Fruit fly (Drosophila melanogaster) whole organism, embryonic: ENCODE results near the gene spo.
A peak's percentile ranks its signal among the peaks of the same experiment; 100 is the strongest.

Experiments used
- Aef1 ChIP-seq: fragments of 200-800 bp; sonication (Bioruptor generic); IDR thresholded peaks from 3 replicates; pipeline ENCODE4 v1.3.6; 2022; ENCODE audit warnings: missing biosample characterization, missing genetic modification characterization
- Bgb ChIP-seq: fragments of 200-800 bp; sonication (Bioruptor generic); IDR thresholded peaks from 2 replicates; pipeline ENCODE4 v1.3.6; 2022; ENCODE audit warnings: missing biosample characterization, missing genetic modification characterization; ENCODE audit not compliant: partially characterized antibody
- Bteb2 ChIP-seq: fragments of 200-800 bp; sonication (Bioruptor generic); optimal IDR thresholded peaks from 2 replicates; lab custom pipeline; 2016; ENCODE audit warnings: missing biosample characterization, missing genetic modification characterization
- CG1024 ChIP-seq: fragments of 200-800 bp; sonication (Bioruptor generic); IDR thresholded peaks from 2 replicates; pipeline ENCODE4 v1.3.6; 2022; ENCODE audit warnings: missing biosample characterization, missing genetic modification characterization
- CG11695 ChIP-seq: fragments of 200-800 bp; sonication (Bioruptor generic); IDR thresholded peaks from 3 replicates; pipeline ENCODE4 v1.3.6; 2022; ENCODE audit warnings: missing biosample characterization, missing genetic modification characterization
- CG15514 ChIP-seq: fragments of 200-800 bp; sonication (Bioruptor generic); optimal IDR thresholded peaks from 3 replicates; lab custom pipeline; 2017; ENCODE audit warnings: missing biosample characterization, missing genetic modification characterization, mild to moderate bottlenecking, moderate library complexity, missing genetic modification reagents
- CG1647 ChIP-seq: fragments of 200-800 bp; sonication (Bioruptor generic); optimal IDR thresholded peaks from 3 replicates; lab custom pipeline; 2016; ENCODE audit warnings: missing biosample characterization, missing genetic modification characterization
- CG17612 ChIP-seq: fragments of 200-800 bp; sonication (Bioruptor generic); IDR thresholded peaks from 2 replicates; pipeline ENCODE4 v1.3.6; 2022; ENCODE audit warnings: missing biosample characterization, missing genetic modification characterization
- CG18764 ChIP-seq: fragments of 200-800 bp; sonication (Bioruptor generic); optimal IDR thresholded peaks from 3 replicates; lab custom pipeline; 2016; ENCODE audit warnings: missing biosample characterization, missing genetic modification characterization
- CG2199 ChIP-seq: fragments of 200-800 bp; sonication (Bioruptor generic); IDR thresholded peaks from 3 replicates; pipeline ENCODE4 v1.3.6; 2022; ENCODE audit warnings: missing biosample characterization, missing genetic modification characterization
- CG2875 ChIP-seq: fragments of 200-800 bp; sonication (Bioruptor generic); optimal IDR thresholded peaks from 2 replicates; lab custom pipeline; 2017; ENCODE audit warnings: missing biosample characterization, mild to moderate bottlenecking, missing genetic modification characterization, missing genetic modification reagents
- CG31224 ChIP-seq: fragments of 200-800 bp; sonication (Bioruptor generic); IDR thresholded peaks from 2 replicates; pipeline ENCODE4 v1.3.6; 2022; ENCODE audit warnings: missing biosample characterization, missing genetic modification characterization
- CG3281 ChIP-seq: fragments of 200-800 bp; sonication (Bioruptor generic); optimal IDR thresholded peaks from 3 replicates; lab custom pipeline; 2017; ENCODE audit warnings: missing biosample characterization, mild to moderate bottlenecking, missing genetic modification characterization
- CG33213 ChIP-seq: fragments of 200-800 bp; sonication (Bioruptor generic); optimal IDR thresholded peaks from 3 replicates; lab custom pipeline; 2016; ENCODE audit warnings: missing biosample characterization, missing genetic modification characterization
- CG3407 ChIP-seq: fragments of 200-800 bp; sonication (Bioruptor generic); optimal IDR thresholded peaks from 2 replicates; lab custom pipeline; 2018; ENCODE audit warnings: missing biosample characterization, mild to moderate bottlenecking, missing genetic modification characterization
- CG4730 ChIP-seq: fragments of 200-800 bp; sonication (Bioruptor generic); IDR thresholded peaks from 2 replicates; pipeline ENCODE4 v1.3.6; 2022; ENCODE audit warnings: missing biosample characterization, missing genetic modification characterization
- CG4854 ChIP-seq: fragments of 200-800 bp; sonication (Bioruptor generic); optimal IDR thresholded peaks from 2 replicates; lab custom pipeline; 2016; ENCODE audit warnings: missing biosample characterization, missing genetic modification characterization, inconsistent platforms
- CG5245 ChIP-seq: fragments of 200-800 bp; sonication (Bioruptor generic); optimal IDR thresholded peaks from 3 replicates; lab custom pipeline; 2016; ENCODE audit warnings: missing biosample characterization, missing genetic modification characterization
- CG6272 ChIP-seq: fragments of 200-800 bp; sonication (Bioruptor generic); IDR thresholded peaks from 2 replicates; pipeline ENCODE4 v1.3.6; 2022; ENCODE audit warnings: missing biosample characterization, missing genetic modification characterization
- CG7372 ChIP-seq: fragments of 200-800 bp; sonication (Bioruptor generic); IDR thresholded peaks from 2 replicates; pipeline ENCODE4 v1.3.6; 2022; ENCODE audit warnings: missing biosample characterization, missing genetic modification characterization
- CG7556 ChIP-seq: fragments of 200-800 bp; sonication (Bioruptor generic); optimal IDR thresholded peaks from 2 replicates; lab custom pipeline; 2017; ENCODE audit warnings: missing biosample characterization, mild to moderate bottlenecking, missing genetic modification characterization
- CG8359 ChIP-seq: fragments of 200-800 bp; sonication (Bioruptor generic); optimal IDR thresholded peaks from 2 replicates; lab custom pipeline; 2017; ENCODE audit warnings: missing biosample characterization, mild to moderate bottlenecking, missing genetic modification characterization, borderline replicate concordance
- CG9609 ChIP-seq: fragments of 200-800 bp; sonication (Bioruptor generic); optimal IDR thresholded peaks from 3 replicates; lab custom pipeline; 2016; ENCODE audit warnings: missing biosample characterization, missing genetic modification characterization
- CG9797 ChIP-seq: fragments of 200-800 bp; sonication (Bioruptor generic); optimal IDR thresholded peaks from 3 replicates; lab custom pipeline; 2018; ENCODE audit warnings: missing biosample characterization, mild to moderate bottlenecking, missing genetic modification characterization
- CG9876 ChIP-seq: fragments of 200-800 bp; sonication (Bioruptor generic); optimal IDR thresholded peaks from 2 replicates; lab custom pipeline; 2016; ENCODE audit warnings: missing biosample characterization, missing genetic modification characterization
- CHES-1-like ChIP-seq: fragments of 200-800 bp; sonication (Bioruptor generic); optimal IDR thresholded peaks from 2 replicates; lab custom pipeline; 2016; ENCODE audit warnings: missing biosample characterization, missing genetic modification characterization
- Eip74EF ChIP-seq, 2 experiments: fragments of 200-800 bp in 1 of 2; fragments of >200 bp in 1 of 2; sonication (Bioruptor generic) in 1 of 2; optimal IDR thresholded peaks; 2 replicates each; lab custom pipeline; 2017 to 2019; ENCODE audit warnings: missing biosample characterization in 2 of 2, missing genetic modification characterization in 2 of 2, mild to moderate bottlenecking in 1 of 2, moderate library complexity in 1 of 2
- HLH4C ChIP-seq: fragments of 200-800 bp; sonication (Bioruptor generic); IDR thresholded peaks from 3 replicates; pipeline ENCODE4 v1.3.6; 2022; ENCODE audit warnings: missing biosample characterization, missing genetic modification characterization; ENCODE audit not compliant: partially characterized antibody
- Kr ChIP-seq: fragments of 200-800 bp; sonication (Bioruptor generic); optimal IDR thresholded peaks from 2 replicates; lab custom pipeline; 2017; ENCODE audit warnings: missing biosample characterization, mild to moderate bottlenecking, missing genetic modification characterization
- MBD-R2 ChIP-seq: fragments of 200-800 bp; sonication (Bioruptor generic); IDR thresholded peaks from 2 replicates; pipeline ENCODE4 v1.3.6; 2022; ENCODE audit warnings: missing biosample characterization, missing genetic modification characterization
- Meics ChIP-seq: fragments of 200-800 bp; sonication (Bioruptor generic); optimal IDR thresholded peaks from 2 replicates; lab custom pipeline; 2017; ENCODE audit warnings: missing biosample characterization, mild to moderate bottlenecking, missing genetic modification characterization
- Myb ChIP-seq: fragments of 200-800 bp; sonication (Bioruptor generic); optimal IDR thresholded peaks from 2 replicates; lab custom pipeline; 2016; ENCODE audit warnings: missing biosample characterization, missing genetic modification characterization
- Ssrp ChIP-seq: fragments of 200-800 bp; sonication (Bioruptor generic); optimal IDR thresholded peaks from 2 replicates; lab custom pipeline; 2018; ENCODE audit warnings: missing biosample characterization, mild to moderate bottlenecking, missing genetic modification characterization, moderate library complexity
- Xrp1 ChIP-seq: fragments of 200-800 bp; sonication (Bioruptor generic); IDR thresholded peaks from 2 replicates; pipeline ENCODE4 v1.3.6; 2022; ENCODE audit warnings: missing biosample characterization, missing genetic modification characterization
- cad ChIP-seq: fragments of >200 bp; optimal IDR thresholded peaks from 2 replicates; lab custom pipeline; 2017; ENCODE audit warnings: missing biosample characterization, missing genetic modification characterization
- cato ChIP-seq: fragments of 200-800 bp; sonication (Bioruptor generic); optimal IDR thresholded peaks from 2 replicates; lab custom pipeline; 2016; ENCODE audit warnings: missing biosample characterization, missing genetic modification characterization, borderline replicate concordance
- chif ChIP-seq, 2 experiments: fragments of 200-800 bp; sonication (Bioruptor generic); optimal IDR thresholded peaks; 3 replicates each; lab custom pipeline; 2016; ENCODE audit warnings: missing biosample characterization in 2 of 2, missing genetic modification characterization in 2 of 2
- crol ChIP-seq: fragments of 200-800 bp; sonication (Bioruptor generic); IDR thresholded peaks from 2 replicates; pipeline ENCODE4 v1.3.6; 2022; ENCODE audit warnings: missing biosample characterization, missing genetic modification characterization
- da ChIP-seq: fragments of 200-800 bp; sonication (Bioruptor generic); optimal IDR thresholded peaks from 2 replicates; lab custom pipeline; 2016; ENCODE audit warnings: missing biosample characterization, missing genetic modification characterization
- dimm ChIP-seq: fragments of 200-800 bp; sonication (Bioruptor generic); IDR thresholded peaks from 2 replicates; pipeline ENCODE4 v1.3.6; 2022; ENCODE audit warnings: missing biosample characterization, missing genetic modification characterization
- fru ChIP-seq: fragments of >200 bp; optimal IDR thresholded peaks from 2 replicates; lab custom pipeline; 2017
- gro ChIP-seq: fragments of 200-800 bp; sonication (Bioruptor generic); optimal IDR thresholded peaks from 2 replicates; lab custom pipeline; 2016; ENCODE audit warnings: missing biosample characterization, missing genetic modification characterization
- gsb ChIP-seq: fragments of 200-800 bp; sonication (Bioruptor generic); IDR thresholded peaks from 2 replicates; pipeline ENCODE4 v1.3.6; 2022; ENCODE audit warnings: missing biosample characterization, missing genetic modification characterization
- h ChIP-seq: fragments of >200 bp; optimal IDR thresholded peaks from 2 replicates; lab custom pipeline; 2017
- hbn ChIP-seq: fragments of 200-800 bp; sonication (Bioruptor generic); IDR thresholded peaks from 2 replicates; pipeline ENCODE4 v1.3.6; 2022; ENCODE audit warnings: missing biosample characterization, missing genetic modification characterization; ENCODE audit not compliant: partially characterized antibody
- maf-S ChIP-seq: fragments of 200-800 bp; sonication (Bioruptor generic); optimal IDR thresholded peaks from 2 replicates; lab custom pipeline; 2016; ENCODE audit warnings: missing biosample characterization, missing genetic modification characterization
- rib ChIP-seq: fragments of 200-800 bp; sonication (Bioruptor generic); IDR thresholded peaks from 2 replicates; pipeline ENCODE4 v1.3.6; 2022; ENCODE audit warnings: missing biosample characterization, missing genetic modification characterization
- slbo ChIP-seq: fragments of 200-800 bp; sonication (Bioruptor generic); IDR thresholded peaks from 2 replicates; pipeline ENCODE4 v1.3.6; 2022; ENCODE audit warnings: missing biosample characterization, missing genetic modification characterization
- trem ChIP-seq: fragments of 200-800 bp; optimal IDR thresholded peaks from 3 replicates; lab custom pipeline; 2019; ENCODE audit warnings: missing biosample characterization, mild to moderate bottlenecking, missing genetic modification characterization, moderate library complexity
- twi ChIP-seq: fragments of 200-800 bp; optimal IDR thresholded peaks from 2 replicates; lab custom pipeline; 2019; ENCODE audit warnings: missing biosample characterization, mild to moderate bottlenecking, missing genetic modification characterization, moderate library complexity
- wdn ChIP-seq: fragments of 200-800 bp; sonication (Bioruptor generic); IDR thresholded peaks from 2 replicates; pipeline ENCODE4 v1.3.6; 2022; ENCODE audit warnings: missing biosample characterization, missing genetic modification characterization
- wek ChIP-seq: fragments of 200-800 bp; sonication (Bioruptor generic); optimal IDR thresholded peaks from 3 replicates; lab custom pipeline; 2018; ENCODE audit warnings: missing biosample characterization, mild to moderate bottlenecking, missing genetic modification characterization, moderate library complexity

spo gene

dm6 chr3L:5611732-5612250 lies 19.4 kb upstream of the spo start (continued):
- no peak for TF ChIP-seq MBD-R2 (GFP tag; lab: Robert Waterston, UW)
- TF ChIP-seq CG17612, result no peak
- peak; percentile 91 for TF ChIP-seq Xrp1 (GFP tag; lab: Robert Waterston, UW)
- peak; percentile 69 for TF ChIP-seq Bteb2 (GFP tag; lab: Kevin White, UChicago)
- TF ChIP-seq Myb (GFP tag; lab: Kevin White, UChicago), result no peak
- TF ChIP-seq wdn, result no peak
- TF ChIP-seq Meics (GFP tag; lab: Kevin White, UChicago), result peak; percentile 60
- TF ChIP-seq da (GFP tag; lab: Kevin White, UChicago), result no peak
- TF ChIP-seq CG1024 (GFP tag; lab: Robert Waterston, UW), result peak; percentile 60
- TF ChIP-seq CG7556, result peak; percentile 83
- TF ChIP-seq CG33213 (GFP tag; lab: Kevin White, UChicago), result no peak
- TF ChIP-seq hbn (GFP tag; lab: Robert Waterston, UW), result no peak
- peak; percentile 83 for TF ChIP-seq CG2875 (GFP tag; lab: Kevin White, UChicago)
- no peak for TF ChIP-seq fru (lab: Kevin White, UChicago)
- TF ChIP-seq trem (tag; lab: Kevin White, UChicago), result peak; percentile 88
- 0 out of 3 replicates have a peak, but pooled peaks have one; percentile 48 for TF ChIP-seq Aef1 (GFP tag; lab: Robert Waterston, UW)
- no peak; the same call in none of the 2 replicates for TF ChIP-seq CG31224
- no peak for TF ChIP-seq crol
- peak; percentile 9 for TF ChIP-seq CG15514 (GFP tag; lab: Kevin White, UChicago)
- no peak for TF ChIP-seq CG2199
- no peak for TF ChIP-seq CG1647 (GFP tag; lab: Kevin White, UChicago)
- TF ChIP-seq CG4854, result peak; percentile 49
- no peak for TF ChIP-seq CG9876
- TF ChIP-seq gro, result no peak
- TF ChIP-seq cato, result peak; percentile 38
- TF ChIP-seq CG9609 (GFP tag; lab: Kevin White, UChicago), result no peak
- peak; percentile 83 for TF ChIP-seq twi (tag; lab: Kevin White, UChicago)
- TF ChIP-seq dimm, result peak; percentile 33; the same call in 1 of the 2 replicates
- TF ChIP-seq Bgb (GFP tag; lab: Robert Waterston, UW), result no peak
- TF ChIP-seq CG11695 (GFP tag; lab: Robert Waterston, UW), result peak; percentile 63
- TF ChIP-seq wek, result peak; percentile 56
- no peak for TF ChIP-seq HLH4C (GFP tag; lab: Robert Waterston, UW)
- peak; percentile 37 for TF ChIP-seq CG6272 (GFP tag; lab: Robert Waterston, UW)
- TF ChIP-seq CG7372, result 0 out of 2 replicates have a peak, but pooled peaks have one; percentile 36
- TF ChIP-seq CHES-1-like (GFP tag; lab: Kevin White, UChicago), result no peak
- no peak for TF ChIP-seq Kr (GFP tag; lab: Kevin White, UChicago)
- TF ChIP-seq CG9797 (GFP tag; lab: Kevin White, UChicago), result peak; percentile 4
- peak; percentile 33 to 73 for TF ChIP-seq chif (GFP tag; optimal IDR thresholded peaks at IDR 0.05; lab: Kevin White, UChicago)
- no peak for TF ChIP-seq cad (GFP tag; lab: Kevin White, UChicago)
- TF ChIP-seq gsb (GFP tag; lab: Robert Waterston, UW), result no peak; the same call in 1 of the 2 replicates
- TF ChIP-seq Eip74EF (GFP tag; optimal IDR thresholded peaks at IDR 0.05; lab: Kevin White, UChicago), result peak in 1 of 2 experiments; percentile 89
- TF ChIP-seq rib, result no peak
- TF ChIP-seq CG3407 (GFP tag; lab: Kevin White, UChicago), result peak; percentile 81
- TF ChIP-seq CG18764 (GFP tag; lab: Kevin White, UChicago), result peak; percentile 57
- peak; percentile 85 for TF ChIP-seq Ssrp (tag; lab: Kevin White, UChicago)
- TF ChIP-seq CG5245 (GFP tag; lab: Kevin White, UChicago), result peak; percentile 61
- TF ChIP-seq CG4730, result peak; percentile 54; the same call in 1 of the 2 replicates
- TF ChIP-seq CG3281, result no peak
- no peak for TF ChIP-seq slbo
- peak; percentile 47 for TF ChIP-seq CG8359 (GFP tag; lab: Kevin White, UChicago)
- no peak for TF ChIP-seq maf-S (GFP tag; lab: Kevin White, UChicago)
- TF ChIP-seq h (lab: Kevin White, UChicago), result no peak
